Fruit fly (Drosophila melanogaster): Measurements from ENCODE around the gene Dcr-1.
A peak's percentile ranks its signal among the peaks of the same experiment; 100 is the strongest.

Dcr-1 gene

DNA sequence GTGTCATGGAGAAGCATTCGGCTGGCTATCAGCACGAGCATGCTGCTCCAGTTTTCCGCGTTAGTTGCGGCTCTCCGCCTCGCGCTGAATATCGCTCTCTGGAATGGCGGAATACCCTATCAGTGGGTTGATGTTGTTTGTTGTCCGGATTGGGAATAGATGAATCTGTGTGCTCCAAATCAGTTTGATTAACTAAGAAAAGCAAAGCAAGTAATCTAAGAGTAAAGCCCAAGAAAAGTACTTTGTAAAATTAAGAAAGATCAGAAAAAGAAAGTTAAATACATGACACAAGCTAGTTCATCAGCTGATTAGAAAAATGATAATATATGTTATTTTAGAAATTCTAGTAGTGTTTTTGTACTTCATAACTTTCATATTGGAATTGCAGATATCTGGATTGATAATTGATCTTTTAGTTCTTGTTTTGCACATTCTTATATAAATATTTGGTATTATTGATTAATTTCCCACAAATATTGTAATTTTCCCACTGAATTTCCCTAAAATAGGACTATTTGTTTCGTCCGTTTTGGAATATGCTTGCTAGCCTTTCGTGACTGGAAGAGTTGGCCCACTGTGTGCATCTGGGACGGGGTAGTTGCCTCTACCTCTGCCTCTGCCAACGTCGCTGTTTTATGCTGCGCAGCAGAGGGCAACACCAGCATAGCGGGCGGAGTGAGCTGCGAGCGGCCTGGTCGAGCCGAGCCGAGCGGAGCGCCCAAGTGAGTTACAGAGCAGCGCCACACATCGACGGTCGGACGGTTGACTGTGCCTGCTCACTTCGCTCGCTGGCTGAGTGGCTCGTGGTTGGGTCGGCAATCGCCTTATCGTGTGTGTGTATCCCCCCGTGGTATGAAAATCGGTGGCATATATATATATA is 13.2 kb upstream of the Dcr-1 start (continued):
- TF ChIP-seq chif (GFP tag; optimal IDR thresholded peaks at IDR 0.05) (peak in 1 of 2 experiments; percentile 40), Dll (GFP tag; IDR thresholded peaks at IDR 0.05; ENCODE audit: partially characterized antibody) (no peak), prd (optimal IDR thresholded peaks at IDR 0.05) (no peak), prd (GFP tag; IDR thresholded peaks at IDR 0.05) (peak; percentile 49; the same call in 2 of the 3 replicates), pfk (GFP tag; optimal IDR thresholded peaks at IDR 0.05) (no peak), abd-A (tag; optimal IDR thresholded peaks at IDR 0.05) (peak; percentile 27), knrl (GFP tag; IDR thresholded peaks at IDR 0.05; ENCODE audit: partially characterized antibody) (no peak), toy (GFP tag; IDR thresholded peaks at IDR 0.05) (no peak), ATbp (GFP tag; optimal IDR thresholded peaks at IDR 0.05) (peak; percentile 52), da (GFP tag; optimal IDR thresholded peaks at IDR 0.05) (no peak), pnt (GFP tag; optimal IDR thresholded peaks at IDR 0.05) (peak; percentile 47), disco-r (GFP tag; optimal IDR thresholded peaks at IDR 0.05) (peak; percentile 22), B-H2 (GFP tag; optimal IDR thresholded peaks at IDR 0.05) (peak; percentile 9), CG12769 (tag; optimal IDR thresholded peaks at IDR 0.05) (peak; percentile 35), Awh (GFP tag; IDR thresholded peaks at IDR 0.05) (0 out of 2 replicates have a peak, but pooled peaks have one; percentile 20), Ets97D (GFP tag; optimal IDR thresholded peaks at IDR 0.05) (no peak), CG10274 (GFP tag; optimal IDR thresholded peaks at IDR 0.05) (peak; percentile 8), YL-1 (GFP tag; optimal IDR thresholded peaks at IDR 0.05) (no peak), CG4360 (GFP tag; IDR thresholded peaks at IDR 0.05) (0 out of 2 replicates have a peak, but pooled peaks have one; percentile 9), CG11247 (GFP tag; IDR thresholded peaks at IDR 0.05) (peak; percentile 14; the same call in 1 of the 2 replicates), mam (GFP tag; optimal IDR thresholded peaks at IDR 0.05) (peak; percentile 58), zfh2 (GFP tag; optimal IDR thresholded peaks at IDR 0.05) (peak; percentile 58), peb (GFP tag; IDR thresholded peaks at IDR 0.05) (no peak), CG8281 (tag; optimal IDR thresholded peaks at IDR 0.05) (peak; percentile 39), CG6854 (GFP tag; optimal IDR thresholded peaks at IDR 0.05) (peak; percentile 26), Rx (GFP tag; IDR thresholded peaks at IDR 0.05) (peak; percentile 57), CG4730 (GFP tag; IDR thresholded peaks at IDR 0.05) (peak; percentile 27), CTCF (GFP tag; optimal IDR thresholded peaks at IDR 0.05) (peak; percentile 31), Chrac-16 (GFP tag; optimal IDR thresholded peaks at IDR 0.05) (peak; percentile 26), CG17829 (tag; optimal IDR thresholded peaks at IDR 0.05) (peak; percentile 60), CG3726 (GFP tag; IDR thresholded peaks at IDR 0.05) (no peak), CG2116 (GFP tag; optimal IDR thresholded peaks at IDR 0.05) (peak; percentile 30), Hand (GFP tag; optimal IDR thresholded peaks at IDR 0.05) (no peak), tll (GFP tag; optimal IDR thresholded peaks at IDR 0.05) (no peak), phol (tag; optimal IDR thresholded peaks at IDR 0.05) (peak; percentile 74), CG6254 (GFP tag; optimal IDR thresholded peaks at IDR 0.05) (peak; percentile 68), gfzf (GFP tag; optimal IDR thresholded peaks at IDR 0.05) (no peak), CG32767 (GFP tag; IDR thresholded peaks at IDR 0.05) (peak; percentile 70; the same call in 1 of the 2 replicates), croc (GFP tag; conservative IDR thresholded peaks at IDR 0.05) (no peak; the same call in 2 of the 3 replicates), CG9797 (GFP tag; optimal IDR thresholded peaks at IDR 0.05) (no peak), wek (GFP tag; optimal IDR thresholded peaks at IDR 0.05) (no peak), Max (GFP tag; optimal IDR thresholded peaks at IDR 0.05) (no peak), ind (GFP tag; optimal IDR thresholded peaks at IDR 0.05) (peak; percentile 50), ato (GFP tag; IDR thresholded peaks at IDR 0.05; ENCODE audit: partially characterized antibody) (0 out of 2 replicates have a peak, but pooled peaks have one; percentile 31), Stat92E (GFP tag; optimal IDR thresholded peaks at IDR 0.05) (no peak), MTF-1 (GFP tag; optimal IDR thresholded peaks at IDR 0.05; ENCODE audit: borderline replicate concordance) (no peak), CG8089 (GFP tag; optimal IDR thresholded peaks at IDR 0.05) (no peak), CG31441 (GFP tag; IDR thresholded peaks at IDR 0.05) (peak; percentile 77; the same call in 1 of the 2 replicates)
